Fruit fly (Drosophila melanogaster) Kc167 (cell line): ENCODE measurements around the gene CG8312.

Source experiments
- Myc ChIP-seq: fragments of >200 bp; optimal IDR thresholded peaks from 2 replicates; lab custom pipeline; 2017; ENCODE audit warnings: missing external identifiers
- Sin3A ChIP-seq: fragments of >200 bp; optimal IDR thresholded peaks from 2 replicates; lab custom pipeline; 2018; ENCODE audit warnings: missing external identifiers
- h ChIP-seq: fragments of >200 bp; optimal IDR thresholded peaks from 3 replicates; lab custom pipeline; 2018; ENCODE audit warnings: missing external identifiers
- insv ChIP-seq: fragments of >200 bp; optimal IDR thresholded peaks from 3 replicates; lab custom pipeline; 2018; ENCODE audit warnings: missing external identifiers
- psq ChIP-seq: fragments of >200 bp; optimal IDR thresholded peaks from 2 replicates; lab custom pipeline; 2017; ENCODE audit warnings: missing external identifiers
- ttk ChIP-seq: sonication (Bioruptor generic); optimal IDR thresholded peaks from 2 replicates; lab custom pipeline; 2017; ENCODE audit warnings: missing external identifiers

The CG8312 gene

dm6 chr3R:9646104-9646707 is 55.1 kb downstream of the CG8312 start, which contains the start of gene Fst:
Gene Fst, minus strand, starts transcription at chr3R:9646154.
- no peak for TF ChIP-seq Myc (lab: Kevin White, UChicago)

DNA sequence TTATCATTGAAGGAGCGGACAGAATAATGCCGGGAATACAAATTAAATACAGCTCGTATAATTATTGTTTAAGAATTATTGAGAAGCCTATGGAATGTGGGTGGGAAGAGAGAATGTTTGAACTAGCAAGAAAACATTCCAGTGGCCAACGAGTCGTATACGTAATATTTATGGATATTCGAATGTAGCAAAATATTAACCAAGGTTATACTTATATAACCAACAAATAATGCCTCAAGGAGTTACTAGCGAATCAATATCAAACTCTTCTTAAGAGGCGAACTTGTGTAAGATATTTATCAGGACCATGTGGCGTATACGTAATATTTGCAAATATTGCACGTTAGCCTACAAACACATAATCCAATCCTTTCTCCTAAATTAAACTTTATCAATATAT is 74.3 kb downstream of the CG8312 start:
- TF ChIP-seq Myc (lab: Kevin White, UChicago) = no peak
- no peak for TF ChIP-seq h
- TF ChIP-seq Sin3A = no peak
- TF ChIP-seq psq (lab: Kevin White, UChicago) = no peak
- no peak for TF ChIP-seq ttk (lab: Kevin White, UChicago)
- no peak for TF ChIP-seq insv

DNA sequence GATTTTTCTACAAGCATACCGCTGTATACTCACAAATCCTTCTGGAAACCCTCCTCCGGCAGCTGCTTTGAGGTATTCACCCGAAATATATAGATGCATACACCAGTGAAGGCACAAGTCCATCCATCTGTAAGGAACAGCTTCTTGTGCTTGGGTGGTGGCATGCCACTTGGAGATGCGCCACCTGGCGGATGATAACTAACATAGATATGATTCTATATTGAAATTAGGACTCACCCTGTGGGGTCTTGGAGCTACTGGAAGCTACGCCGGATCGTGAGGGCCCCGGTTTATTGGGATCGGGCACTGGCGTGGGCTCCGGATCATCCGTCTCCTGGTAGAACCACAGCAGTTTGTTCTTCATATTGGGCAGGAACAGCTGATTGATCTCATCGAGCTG is 82.1 kb downstream of the CG8312 start:
- no peak for TF ChIP-seq ttk (lab: Kevin White, UChicago)
- no peak for TF ChIP-seq insv
- no peak for TF ChIP-seq h
- TF ChIP-seq Myc (lab: Kevin White, UChicago) = no peak
- no peak for TF ChIP-seq psq (lab: Kevin White, UChicago)
- no peak for TF ChIP-seq Sin3A

dm6 chr3R:9674196-9674693 is 83.1 kb downstream of the CG8312 start, which contains the start of gene Dhc1:
Gene Dhc1, minus strand, starts transcription at chr3R:9674643.
- TF ChIP-seq h (no peak), psq (lab: Kevin White, UChicago) (no peak), insv (no peak), Sin3A (no peak), ttk (lab: Kevin White, UChicago) (no peak), Myc (lab: Kevin White, UChicago) (no peak)
